Worm (Caenorhabditis elegans): ENCODE results near the gene Y97E10C.1.

DNA sequence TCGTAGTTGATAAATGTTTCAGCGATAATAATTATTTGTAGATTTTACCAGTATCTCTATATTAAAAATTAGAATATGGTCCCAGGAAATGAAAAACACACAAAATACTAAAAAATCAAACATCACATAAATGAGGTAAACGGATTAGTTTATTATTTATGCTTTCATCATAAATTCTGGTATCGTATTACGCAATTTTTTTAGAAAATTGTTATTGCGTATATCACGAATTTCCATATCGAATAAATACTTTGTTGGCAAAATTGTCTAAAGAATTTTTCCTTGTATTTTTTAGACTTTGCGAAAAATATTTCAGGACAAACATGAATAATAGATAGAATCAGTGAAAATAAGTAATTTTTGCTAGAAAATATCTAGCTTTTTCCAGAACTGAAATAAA, 2.5 kb upstream of the Y97E10C.1 start:
- TF ChIP-seq nfya-1 (tag; optimal IDR thresholded peaks at IDR 0.05) (no peak), elt-2 (tag; optimal IDR thresholded peaks at IDR 0.05) (no peak), K09A11.1 (tag; optimal IDR thresholded peaks at IDR 0.05; ENCODE audit: insufficient read depth) (no peak), ceh-6 (GFP tag; optimal IDR thresholded peaks at IDR 0.05) (no peak), pha-4 (tag; optimal IDR thresholded peaks at IDR 0.05) (no peak), elt-4 (tag; optimal IDR thresholded peaks at IDR 0.05) (no peak), nhr-11 (tag; optimal IDR thresholded peaks at IDR 0.05) (no peak), hlh-6 (tag; optimal IDR thresholded peaks at IDR 0.05) (no peak), unc-55 (GFP tag; optimal IDR thresholded peaks at IDR 0.05) (no peak), ets-4 (tag; optimal IDR thresholded peaks at IDR 0.05) (no peak), tbx-2 (tag; optimal IDR thresholded peaks at IDR 0.05) (no peak), hlh-30 (tag; optimal IDR thresholded peaks at IDR 0.05; ENCODE audit: insufficient read depth) (no peak), ahr-1 (tag; optimal IDR thresholded peaks at IDR 0.05) (no peak)
